Worm (Caenorhabditis elegans) whole organism, early embryonic: ENCODE data around the gene F54E2.9.

Source experiments
- sea-1 ChIP-seq: fragments of 200-800 bp; sonication (Bioruptor generic); conservative IDR thresholded peaks from 2 replicates; pipeline ENCODE4 v1.3.6; 2022; ENCODE audit warnings: missing genetic modification characterization, missing compliant biosample characterization
- tra-4 ChIP-seq: sonication (generic microtip); optimal IDR thresholded peaks from 2 replicates; lab custom pipeline; 2017; ENCODE audit warnings: missing genetic modification characterization, missing compliant biosample characterization

DNA sequence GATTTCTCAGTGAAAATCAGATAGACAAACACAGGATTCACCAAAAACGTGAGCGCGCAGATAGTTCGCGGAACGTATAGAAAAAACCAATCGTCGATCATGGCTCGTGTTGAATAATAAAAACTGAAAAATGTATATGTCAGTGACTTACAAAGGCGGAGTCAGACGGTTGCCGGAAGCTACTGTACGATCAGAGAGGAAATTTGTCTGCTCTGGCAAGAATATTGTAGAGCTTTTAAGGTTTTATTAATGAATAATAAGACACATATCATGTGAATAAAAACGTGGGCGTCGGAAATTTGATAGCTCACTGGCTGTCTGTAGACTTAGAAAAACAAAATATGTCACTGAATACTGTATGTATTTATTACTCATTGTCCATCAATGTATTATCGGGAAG is 41.7 kb upstream of the F54E2.9 start, which contains the start of gene srj-57:
- TF ChIP-seq tra-4 (tag; lab: Kevin White, UChicago) = no peak
- no peak for TF ChIP-seq sea-1 (GFP tag; lab: Robert Waterston, UW)
